Worm (Caenorhabditis elegans) whole organism, late embryonic: ENCODE measurements around the gene F08C6.18.

ENCODE experiments used
- C08G9.2 ChIP-seq: sonication (generic microtip); optimal IDR thresholded peaks from 2 replicates; lab custom pipeline; 2016; ENCODE audit warnings: mild to moderate bottlenecking, missing genetic modification characterization, moderate library complexity, missing compliant biosample characterization
- C38D4.7 ChIP-seq: fragments of 200-800 bp; sonication (Bioruptor generic); optimal IDR thresholded peaks from 2 replicates; lab custom pipeline; 2018; ENCODE audit warnings: mild to moderate bottlenecking, missing genetic modification characterization, moderate library complexity, missing compliant biosample characterization
- F13H6.1 ChIP-seq: sonication (generic microtip); optimal IDR thresholded peaks from 2 replicates; lab custom pipeline; 2016; ENCODE audit warnings: missing genetic modification characterization, missing compliant biosample characterization
- Y22D7AL.16 ChIP-seq: sonication (generic microtip); optimal IDR thresholded peaks from 2 replicates; lab custom pipeline; 2016; ENCODE audit warnings: missing genetic modification characterization, missing compliant biosample characterization
- ceh-18 ChIP-seq: sonication (generic microtip); optimal IDR thresholded peaks from 2 replicates; lab custom pipeline; 2016; ENCODE audit warnings: missing genetic modification characterization, missing compliant biosample characterization
- ceh-2 ChIP-seq: sonication (generic microtip); optimal IDR thresholded peaks from 2 replicates; lab custom pipeline; 2016; ENCODE audit warnings: missing genotype, missing genetic modification characterization, missing compliant biosample characterization
- ceh-31 ChIP-seq: sonication (generic microtip); optimal IDR thresholded peaks from 2 replicates; lab custom pipeline; 2016; ENCODE audit warnings: missing genetic modification characterization, missing compliant biosample characterization
- ceh-34 ChIP-seq: sonication (generic microtip); optimal IDR thresholded peaks from 2 replicates; lab custom pipeline; 2016; ENCODE audit warnings: mild to moderate bottlenecking, missing genetic modification characterization, missing compliant biosample characterization
- ceh-48 ChIP-seq: sonication (generic microtip); optimal IDR thresholded peaks from 2 replicates; lab custom pipeline; 2016; ENCODE audit warnings: missing genetic modification characterization, inconsistent platforms, missing compliant biosample characterization
- ceh-6 ChIP-seq: fragments of 200-800 bp; sonication (Bioruptor generic); optimal IDR thresholded peaks from 2 replicates; lab custom pipeline; 2018; ENCODE audit warnings: mild to moderate bottlenecking, missing genetic modification characterization, missing compliant biosample characterization
- ceh-9 ChIP-seq: sonication (generic microtip); optimal IDR thresholded peaks from 2 replicates; lab custom pipeline; 2016; ENCODE audit warnings: mild to moderate bottlenecking, missing genetic modification characterization, inconsistent platforms, missing compliant biosample characterization
- dmd-4 ChIP-seq: sonication (generic microtip); optimal IDR thresholded peaks from 2 replicates; lab custom pipeline; 2016; ENCODE audit warnings: borderline replicate concordance, missing genetic modification characterization, missing compliant biosample characterization
- dve-1 ChIP-seq: sonication (generic microtip); optimal IDR thresholded peaks from 2 replicates; lab custom pipeline; 2017; ENCODE audit warnings: antibody characterized with exemption, mild to moderate bottlenecking, missing genetic modification characterization, missing compliant biosample characterization
- elt-2 ChIP-seq: sonication (generic microtip); optimal IDR thresholded peaks from 2 replicates; lab custom pipeline; 2016; ENCODE audit warnings: missing genetic modification reagents, missing genetic modification characterization, missing compliant biosample characterization
- elt-4 ChIP-seq: sonication (generic microtip); optimal IDR thresholded peaks from 2 replicates; lab custom pipeline; 2016; ENCODE audit warnings: missing genetic modification characterization, missing compliant biosample characterization
- ets-4 ChIP-seq: sonication (generic microtip); optimal IDR thresholded peaks from 2 replicates; lab custom pipeline; 2016; ENCODE audit warnings: missing genetic modification characterization, missing compliant biosample characterization
- eyg-1 ChIP-seq: sonication (generic microtip); optimal IDR thresholded peaks from 2 replicates; lab custom pipeline; 2016; ENCODE audit warnings: missing genotype, missing genetic modification characterization, missing compliant biosample characterization
- fax-1 ChIP-seq: sonication (generic microtip); optimal IDR thresholded peaks from 2 replicates; lab custom pipeline; 2016; ENCODE audit warnings: missing genotype, missing genetic modification characterization, missing compliant biosample characterization
- fkh-10 ChIP-seq: fragments of 150-350 bp; optimal IDR thresholded peaks from 2 replicates; lab custom pipeline; 2014; ENCODE audit warnings: missing biosample characterization, missing genetic modification reagents, missing genetic modification characterization
- gmeb-2 ChIP-seq: sonication (generic microtip); optimal IDR thresholded peaks from 2 replicates; lab custom pipeline; 2016; ENCODE audit warnings: missing genetic modification characterization, inconsistent platforms, missing compliant biosample characterization
- hlh-13 ChIP-seq: fragments of 200-800 bp; sonication (Bioruptor generic); optimal IDR thresholded peaks from 2 replicates; lab custom pipeline; 2018; ENCODE audit warnings: mild to moderate bottlenecking, missing genetic modification characterization, missing compliant biosample characterization
- hlh-15 ChIP-seq: sonication (generic microtip); optimal IDR thresholded peaks from 2 replicates; lab custom pipeline; 2016; ENCODE audit warnings: missing genetic modification characterization, missing compliant biosample characterization
- lim-6 ChIP-seq: sonication (generic microtip); optimal IDR thresholded peaks from 2 replicates; lab custom pipeline; 2016; ENCODE audit warnings: missing genetic modification characterization, missing compliant biosample characterization
- lin-11 ChIP-seq: fragments of 200-800 bp; sonication (Bioruptor generic); optimal IDR thresholded peaks from 2 replicates; lab custom pipeline; 2018; ENCODE audit warnings: mild to moderate bottlenecking, missing genetic modification characterization, missing compliant biosample characterization
- mec-3 ChIP-seq: sonication (generic microtip); optimal IDR thresholded peaks from 2 replicates; lab custom pipeline; 2016; ENCODE audit warnings: borderline replicate concordance, missing genetic modification characterization, missing compliant biosample characterization
- nhr-11 ChIP-seq: fragments of 150-350 bp; optimal IDR thresholded peaks from 2 replicates; lab custom pipeline; 2014; ENCODE audit warnings: missing biosample characterization, missing genetic modification characterization
- nhr-232 ChIP-seq: sonication (generic microtip); optimal IDR thresholded peaks from 2 replicates; lab custom pipeline; 2016; ENCODE audit warnings: missing genetic modification characterization, missing compliant biosample characterization
- npax-4 ChIP-seq: sonication (generic microtip); optimal IDR thresholded peaks from 2 replicates; lab custom pipeline; 2016; ENCODE audit warnings: missing genetic modification characterization, missing compliant biosample characterization
- odd-2 ChIP-seq: sonication (generic microtip); optimal IDR thresholded peaks from 2 replicates; lab custom pipeline; 2017; ENCODE audit warnings: antibody characterized with exemption, mild to moderate bottlenecking, missing genetic modification characterization, missing compliant biosample characterization
- pag-3 ChIP-seq: sonication (generic microtip); optimal IDR thresholded peaks from 2 replicates; lab custom pipeline; 2016; ENCODE audit warnings: missing compliant biosample characterization, missing genetic modification characterization, borderline replicate concordance
- pax-1 ChIP-seq: fragments of 150-350 bp; optimal IDR thresholded peaks from 2 replicates; lab custom pipeline; 2014; ENCODE audit warnings: missing biosample characterization, missing genetic modification characterization
- ref-2 ChIP-seq: sonication (generic microtip); optimal IDR thresholded peaks from 2 replicates; lab custom pipeline; 2016; ENCODE audit warnings: missing genetic modification characterization, missing compliant biosample characterization
- sox-2 ChIP-seq: fragments of 200-800 bp; sonication (Bioruptor generic); IDR thresholded peaks from 2 replicates; pipeline ENCODE4 v1.3.6; 2022; ENCODE audit warnings: missing genetic modification reagents, missing genetic modification characterization, missing compliant biosample characterization
- tbx-7 ChIP-seq: sonication (generic microtip); optimal IDR thresholded peaks from 2 replicates; lab custom pipeline; 2016; ENCODE audit warnings: missing genotype, missing genetic modification characterization, missing compliant biosample characterization
- ttx-3 ChIP-seq: sonication (generic microtip); optimal IDR thresholded peaks from 2 replicates; lab custom pipeline; 2016; ENCODE audit warnings: missing genetic modification reagents, missing genetic modification characterization, missing compliant biosample characterization
- unc-55 ChIP-seq: sonication (generic microtip); optimal IDR thresholded peaks from 2 replicates; lab custom pipeline; 2017; ENCODE audit warnings: missing biosample characterization, missing genetic modification reagents, missing genetic modification characterization
- zip-5 ChIP-seq: sonication (generic microtip); optimal IDR thresholded peaks from 2 replicates; lab custom pipeline; 2016; ENCODE audit warnings: missing genetic modification characterization, missing compliant biosample characterization
- ztf-16 ChIP-seq: sonication (generic microtip); optimal IDR thresholded peaks from 2 replicates; lab custom pipeline; 2017; ENCODE audit warnings: missing genetic modification characterization, missing compliant biosample characterization

Gene F08C6.18

ce11 chrX:7553331-7553730 lies 20.1 kb downstream of the F08C6.18 start:
- no peak for TF ChIP-seq nhr-232 (tag; lab: Kevin White, UChicago)
- TF ChIP-seq ceh-2 (tag; lab: Kevin White, UChicago) = no peak
- TF ChIP-seq C08G9.2 = no peak
- TF ChIP-seq nhr-11 (tag; lab: Kevin White, UChicago) = no peak
- TF ChIP-seq F13H6.1 (tag; lab: Kevin White, UChicago) = no peak
- TF ChIP-seq ceh-48 (tag; lab: Kevin White, UChicago) = no peak
- TF ChIP-seq ets-4 (tag; lab: Kevin White, UChicago) = no peak
- TF ChIP-seq unc-55 (GFP tag; lab: Kevin White, UChicago) = no peak
- TF ChIP-seq ztf-16 (tag; lab: Kevin White, UChicago) = no peak
- no peak for TF ChIP-seq sox-2 (GFP tag; lab: Robert Waterston, UW)
- no peak for TF ChIP-seq gmeb-2
- no peak for TF ChIP-seq ttx-3 (tag; lab: Kevin White, UChicago)
- no peak for TF ChIP-seq hlh-13
- no peak for TF ChIP-seq dmd-4
- no peak for TF ChIP-seq ref-2 (tag; lab: Kevin White, UChicago)
- no peak for TF ChIP-seq mec-3 (tag; lab: Kevin White, UChicago)
- TF ChIP-seq pag-3 (tag; lab: Kevin White, UChicago) = no peak
- no peak for TF ChIP-seq Y22D7AL.16
- no peak for TF ChIP-seq lim-6 (tag; lab: Kevin White, UChicago)
- no peak for TF ChIP-seq zip-5 (tag; lab: Kevin White, UChicago)

ce11 chrX:7550452-7550851 lies 23.0 kb downstream of the F08C6.18 start:
- TF ChIP-seq C38D4.7 = no peak
- TF ChIP-seq zip-5 (tag; lab: Kevin White, UChicago) = no peak
- no peak for TF ChIP-seq tbx-7
- no peak for TF ChIP-seq ceh-48 (tag; lab: Kevin White, UChicago)
- no peak for TF ChIP-seq odd-2 (tag; lab: Kevin White, UChicago)
- no peak for TF ChIP-seq eyg-1 (tag; lab: Kevin White, UChicago)
- no peak for TF ChIP-seq elt-2 (tag; lab: Kevin White, UChicago)
- TF ChIP-seq, all 69 proteins: peak for 0

ce11 chrX:7548158-7548557 lies 25.3 kb downstream of the F08C6.18 start, which contains the start of gene F46C8.1:
TSS of gene F46C8.1 (plus strand) at chrX:7548458.
- TF ChIP-seq nhr-232 (tag; lab: Kevin White, UChicago) (no peak), dve-1 (tag; lab: Kevin White, UChicago) (no peak), hlh-15 (tag; lab: Kevin White, UChicago) (no peak), ceh-9 (tag; lab: Kevin White, UChicago) (no peak), ztf-16 (tag; lab: Kevin White, UChicago) (no peak), hlh-13 (no peak), ceh-6 (no peak), elt-4 (no peak), mec-3 (tag; lab: Kevin White, UChicago) (no peak), fax-1 (tag; lab: Kevin White, UChicago) (no peak), lin-11 (tag; lab: Kevin White, UChicago) (no peak)

ce11 chrX:7547696-7548095 lies 25.7 kb downstream of the F08C6.18 start:
- no peak for TF ChIP-seq dmd-4
- no peak for TF ChIP-seq ceh-6
- no peak for TF ChIP-seq npax-4
- no peak for TF ChIP-seq ceh-34 (tag; lab: Kevin White, UChicago)
- no peak for TF ChIP-seq ceh-31

ce11 chrX:7546509-7546908 lies 26.9 kb downstream of the F08C6.18 start, which contains the start of gene col-174:
TSS of gene col-174 (plus strand) at chrX:7546809.
- TF ChIP-seq ceh-18 (tag; lab: Kevin White, UChicago) = no peak
- TF ChIP-seq dmd-4 = no peak
- no peak for TF ChIP-seq pax-1 (tag; lab: Kevin White, UChicago)
- TF ChIP-seq nhr-232 (tag; lab: Kevin White, UChicago) = no peak
- no peak for TF ChIP-seq ttx-3 (tag; lab: Kevin White, UChicago)
- no peak for TF ChIP-seq C08G9.2
- TF ChIP-seq ztf-16 (tag; lab: Kevin White, UChicago) = no peak
- TF ChIP-seq mec-3 (tag; lab: Kevin White, UChicago) = no peak
- no peak for TF ChIP-seq fkh-10 (GFP tag; lab: Kevin White, UChicago)
- TF ChIP-seq dve-1 (tag; lab: Kevin White, UChicago) = no peak
- TF ChIP-seq fax-1 (tag; lab: Kevin White, UChicago) = no peak
- no peak for TF ChIP-seq ceh-2 (tag; lab: Kevin White, UChicago)
- TF ChIP-seq, all 69 proteins: peak for 0
